Worm (Caenorhabditis elegans) whole organism, young adult: ENCODE measurements around the gene C16C8.26.
A peak's percentile ranks its signal among the peaks of the same experiment; 100 is the strongest.

Experiments
- B0035.1 ChIP-seq: sonication (generic microtip); optimal IDR thresholded peaks from 2 replicates; lab custom pipeline; 2016; ENCODE audit warnings: missing genetic modification characterization, mild to moderate bottlenecking, missing compliant biosample characterization, missing genotype, missing genetic modification reagents
- C17E4.6 ChIP-seq: fragments of 200-800 bp; sonication (Bioruptor generic); IDR thresholded peaks from 2 replicates; pipeline ENCODE4 v1.3.6; 2022; ENCODE audit warnings: missing genetic modification reagents, missing genetic modification characterization, missing compliant biosample characterization
- D2030.7 ChIP-seq: fragments of 200-800 bp; sonication (Bioruptor generic); IDR thresholded peaks from 2 replicates; pipeline ENCODE4 v1.3.6; 2022; ENCODE audit warnings: missing genetic modification reagents, missing genetic modification characterization, missing compliant biosample characterization
- F33H1.4 ChIP-seq: fragments of 200-800 bp; sonication (Bioruptor generic); IDR thresholded peaks from 2 replicates; pipeline ENCODE4 v1.3.6; 2022; ENCODE audit warnings: missing genetic modification reagents, missing genetic modification characterization, missing compliant biosample characterization
- F37B4.10 ChIP-seq: fragments of 200-800 bp; sonication (Bioruptor generic); IDR thresholded peaks from 2 replicates; pipeline ENCODE4 v1.3.6; 2022; ENCODE audit warnings: missing genetic modification characterization, missing compliant biosample characterization
- F39B2.1 ChIP-seq: fragments of 200-800 bp; sonication (Bioruptor generic); IDR thresholded peaks from 2 replicates; pipeline ENCODE4 v1.3.6; 2022; ENCODE audit warnings: missing genetic modification reagents, missing genetic modification characterization, missing compliant biosample characterization
- F57A8.1 ChIP-seq: fragments of 200-800 bp; sonication (Bioruptor generic); optimal IDR thresholded peaks from 2 replicates; lab custom pipeline; 2018; ENCODE audit warnings: mild to moderate bottlenecking, missing genetic modification characterization, moderate library complexity, missing compliant biosample characterization
- K11D2.4 ChIP-seq: fragments of 200-800 bp; sonication (Bioruptor generic); IDR thresholded peaks from 2 replicates; pipeline ENCODE4 v1.3.6; 2022; ENCODE audit warnings: missing genetic modification reagents, missing genetic modification characterization, missing compliant biosample characterization
- K12H6.12 ChIP-seq: fragments of 200-800 bp; sonication (Bioruptor generic); optimal IDR thresholded peaks from 2 replicates; lab custom pipeline; 2018; ENCODE audit warnings: mild to moderate bottlenecking, missing genetic modification characterization, missing compliant biosample characterization
- Y53G8AR.9 ChIP-seq: fragments of 200-800 bp; sonication (Bioruptor generic); conservative IDR thresholded peaks from 2 replicates; pipeline ENCODE4 v1.3.6; 2022; ENCODE audit warnings: missing genetic modification reagents, missing genetic modification characterization, missing compliant biosample characterization
- aptf-2 ChIP-seq: fragments of 200-800 bp; sonication (Bioruptor generic); conservative IDR thresholded peaks from 2 replicates; pipeline ENCODE4 v1.3.6; 2022; ENCODE audit warnings: missing genetic modification reagents, missing genetic modification characterization, missing compliant biosample characterization
- athp-1 ChIP-seq: sonication (generic microtip); optimal IDR thresholded peaks from 2 replicates; lab custom pipeline; 2017; ENCODE audit warnings: mild to moderate bottlenecking, missing genetic modification characterization, missing compliant biosample characterization
- attf-6 ChIP-seq: fragments of 200-800 bp; sonication (Bioruptor generic); IDR thresholded peaks from 2 replicates; pipeline ENCODE4 v1.3.6; 2022; ENCODE audit warnings: missing genetic modification reagents, missing genetic modification characterization, missing compliant biosample characterization
- ccch-3 ChIP-seq: fragments of 200-800 bp; sonication (Bioruptor generic); optimal IDR thresholded peaks from 2 replicates; lab custom pipeline; 2018; ENCODE audit warnings: mild to moderate bottlenecking, missing genetic modification characterization, missing compliant biosample characterization
- cebp-1 ChIP-seq, 2 experiments: fragments of 200-800 bp in 1 of 2; sonication (Bioruptor generic) in 1 of 2; sonication (generic microtip) in 1 of 2; IDR thresholded peaks in 1 of 2; optimal IDR thresholded peaks in 1 of 2; 2 replicates each; pipeline versions ENCODE4 v1.3.6 to Lab custom; 2017 to 2022; ENCODE audit warnings: missing compliant biosample characterization in 2 of 2, missing genetic modification characterization in 2 of 2, mild to moderate bottlenecking in 1 of 2, missing genetic modification reagents in 1 of 2, moderate library complexity in 1 of 2
- ceh-91 ChIP-seq: fragments of 200-800 bp; sonication (Bioruptor generic); IDR thresholded peaks from 2 replicates; pipeline ENCODE4 v1.3.6; 2022; ENCODE audit warnings: missing genetic modification reagents, missing genetic modification characterization, missing compliant biosample characterization
- chd-7 ChIP-seq: sonication (generic microtip); optimal IDR thresholded peaks from 2 replicates; lab custom pipeline; 2016; ENCODE audit warnings: mild to moderate bottlenecking, missing genetic modification characterization, moderate library complexity, missing compliant biosample characterization
- dox-1 ChIP-seq: fragments of 200-800 bp; sonication (Bioruptor generic); IDR thresholded peaks from 2 replicates; pipeline ENCODE4 v1.3.6; 2022; ENCODE audit warnings: missing genetic modification reagents, missing genetic modification characterization, missing compliant biosample characterization
- efl-1 ChIP-seq: fragments of 150-350 bp; optimal IDR thresholded peaks from 2 replicates; lab custom pipeline; 2014; ENCODE audit warnings: missing biosample characterization, missing genetic modification reagents, missing genetic modification characterization
- fkh-3 ChIP-seq: sonication (generic microtip); optimal IDR thresholded peaks from 2 replicates; lab custom pipeline; 2016; ENCODE audit warnings: mild to moderate bottlenecking, missing genetic modification characterization, missing compliant biosample characterization
- lin-26 ChIP-seq: fragments of 200-800 bp; sonication (Bioruptor generic); IDR thresholded peaks from 2 replicates; pipeline ENCODE4 v1.3.6; 2022; ENCODE audit warnings: missing genetic modification reagents, missing genetic modification characterization, missing compliant biosample characterization
- lin-35 ChIP-seq, 3 experiments: fragments of 150-350 bp in 2 of 3; sonication (generic microtip) in 1 of 3; optimal IDR thresholded peaks; 2 replicates each; lab custom pipeline; 2014 to 2018; ENCODE audit warnings: missing biosample characterization in 3 of 3, missing genetic modification characterization in 3 of 3, missing genetic modification reagents in 3 of 3
- lin-40 ChIP-seq: sonication (generic microtip); optimal IDR thresholded peaks from 2 replicates; lab custom pipeline; 2016; ENCODE audit warnings: missing genetic modification characterization, mild to moderate bottlenecking, missing compliant biosample characterization, missing genotype, missing genetic modification reagents
- lir-1 ChIP-seq: fragments of 200-800 bp; sonication (Bioruptor generic); conservative IDR thresholded peaks from 2 replicates; pipeline ENCODE4 v1.3.6; 2022; ENCODE audit warnings: missing genetic modification reagents, missing genetic modification characterization, missing compliant biosample characterization
- lsl-1 ChIP-seq: fragments of 200-800 bp; sonication (Bioruptor generic); optimal IDR thresholded peaks from 2 replicates; lab custom pipeline; 2018; ENCODE audit warnings: mild to moderate bottlenecking, missing genetic modification characterization, moderate library complexity, missing compliant biosample characterization
- madf-6 ChIP-seq: fragments of 200-800 bp; sonication (Bioruptor generic); IDR thresholded peaks from 2 replicates; pipeline ENCODE4 v1.3.6; 2022; ENCODE audit warnings: missing genetic modification reagents, missing genetic modification characterization, missing compliant biosample characterization
- nhr-90 ChIP-seq: sonication (generic microtip); optimal IDR thresholded peaks from 2 replicates; lab custom pipeline; 2016; ENCODE audit warnings: missing genotype, mild to moderate bottlenecking, missing genetic modification characterization, missing compliant biosample characterization
- pbrm-1 ChIP-seq: fragments of 200-800 bp; sonication (Bioruptor generic); IDR thresholded peaks from 2 replicates; pipeline ENCODE4 v1.3.6; 2022; ENCODE audit warnings: missing genetic modification reagents, missing genetic modification characterization, missing compliant biosample characterization
- pha-4 ChIP-seq: fragments of 150-350 bp; sonication (generic microtip); optimal IDR thresholded peaks from 2 replicates; lab custom pipeline; 2014; ENCODE audit warnings: missing biosample characterization, missing genetic modification reagents, missing genetic modification characterization
- sea-2 ChIP-seq: fragments of 200-800 bp; sonication (Bioruptor generic); IDR thresholded peaks from 2 replicates; pipeline ENCODE4 v1.3.6; 2022; ENCODE audit warnings: missing genetic modification characterization, missing compliant biosample characterization
- snpc-1.3 ChIP-seq: sonication (generic microtip); optimal IDR thresholded peaks from 2 replicates; lab custom pipeline; 2017; ENCODE audit warnings: missing genetic modification characterization, mild to moderate bottlenecking, missing compliant biosample characterization, antibody characterized with exemption, moderate library complexity, missing genotype, missing genetic modification reagents; ENCODE audit not compliant: insufficient read depth
- snpc-3.4 ChIP-seq: sonication (generic microtip); optimal IDR thresholded peaks from 2 replicates; lab custom pipeline; 2017; ENCODE audit warnings: missing genetic modification characterization, mild to moderate bottlenecking, missing compliant biosample characterization, antibody characterized with exemption, moderate library complexity, missing genotype, missing genetic modification reagents
- unc-130 ChIP-seq: sonication (generic microtip); optimal IDR thresholded peaks from 2 replicates; lab custom pipeline; 2016; ENCODE audit warnings: missing genetic modification reagents, missing genetic modification characterization, missing compliant biosample characterization
- xnd-1 ChIP-seq: sonication (generic microtip); optimal IDR thresholded peaks from 2 replicates; lab custom pipeline; 2016; ENCODE audit warnings: missing genotype, missing genetic modification reagents, missing genetic modification characterization, missing compliant biosample characterization
- zfh-2 ChIP-seq: fragments of 200-800 bp; sonication (Bioruptor generic); conservative IDR thresholded peaks from 2 replicates; pipeline ENCODE4 v1.3.6; 2022; ENCODE audit warnings: missing genetic modification reagents, missing genetic modification characterization, missing compliant biosample characterization

C16C8.26 gene

ce11 chrII:3460048-3460447 lies 1.9 kb upstream of the C16C8.26 start, which contains the start of gene C16C8.7:
Gene C16C8.7, minus strand, starts transcription at chrII:3460148.
- TF ChIP-seq ceh-91 (GFP tag; lab: Robert Waterston, UW) (no peak), F37B4.10 (GFP tag; lab: Robert Waterston, UW) (no peak)

- TF ChIP-seq K11D2.4 (no peak), snpc-3.4 (no peak), B0035.1 (tag; lab: Kevin White, UChicago) (no peak), lin-26 (GFP tag; lab: Robert Waterston, UW) (no peak), attf-6 (no peak), dox-1 (GFP tag; lab: Robert Waterston, UW) (no peak), ccch-3 (GFP tag; lab: Kevin White, UChicago) (no peak), fkh-3 (tag; lab: Kevin White, UChicago) (no peak), aptf-2 (GFP tag; lab: Robert Waterston, UW) (no peak), unc-130 (no peak), nhr-90 (no peak), chd-7 (tag; lab: Kevin White, UChicago) (no peak), sea-2 (GFP tag; lab: Robert Waterston, UW) (no peak), lir-1 (GFP tag; lab: Robert Waterston, UW) (no peak), zfh-2 (GFP tag; lab: Robert Waterston, UW) (no peak), F39B2.1 (GFP tag; lab: Robert Waterston, UW) (no peak), lin-40 (tag; lab: Kevin White, UChicago) (no peak), pbrm-1 (GFP tag; lab: Robert Waterston, UW) (no peak)
Measured at ce11 chrII:3459199-3459598, 1.1 kb upstream of the C16C8.26 start.

- TF ChIP-seq lsl-1 (GFP tag; lab: Kevin White, UChicago): peak; percentile 80
- TF ChIP-seq lin-35 (GFP tag; optimal IDR thresholded peaks at IDR 0.05; lab: Kevin White, UChicago): no peak
- TF ChIP-seq madf-6 (GFP tag; lab: Robert Waterston, UW): peak; percentile 51; the same call in 1 of the 2 replicates
- no peak for TF ChIP-seq F57A8.1
- 0 out of 2 replicates have a peak, but pooled peaks have one; percentile 25 for TF ChIP-seq F33H1.4 (GFP tag; lab: Robert Waterston, UW)
- no peak for TF ChIP-seq Y53G8AR.9 (GFP tag; lab: Robert Waterston, UW)
- no peak for TF ChIP-seq K12H6.12 (tag; lab: Kevin White, UChicago)
- TF ChIP-seq cebp-1 (GFP tag; IDR thresholded peaks at IDR 0.05; lab: Robert Waterston, UW): no peak
- no peak for TF ChIP-seq cebp-1 (tag; optimal IDR thresholded peaks at IDR 0.05; lab: Kevin White, UChicago)
- peak; percentile 20 for TF ChIP-seq athp-1 (tag; lab: Kevin White, UChicago)
- peak; percentile 7 for TF ChIP-seq xnd-1
- TF ChIP-seq C17E4.6: no peak
- no peak for TF ChIP-seq efl-1 (GFP tag; lab: Kevin White, UChicago)
Measured at ce11 chrII:3453521-3453920, 4.6 kb downstream of the C16C8.26 start, which contains the start of gene C16C8.11. Gene C16C8.11, plus strand, starts transcription at chrII:3453708.

ce11 chrII:3452421-3452820 lies 5.7 kb downstream of the C16C8.26 start, which contains the start of gene C16C8.12:
Gene C16C8.12, plus strand, starts transcription at chrII:3452721.
- TF ChIP-seq snpc-1.3 (tag; lab: Kevin White, UChicago) (no peak), D2030.7 (GFP tag; lab: Robert Waterston, UW) (peak; percentile 18; the same call in 1 of the 2 replicates), pha-4 (tag; lab: Kevin White, UChicago) (no peak), lsl-1 (GFP tag; lab: Kevin White, UChicago) (peak; percentile 72)
- TF ChIP-seq, all 124 proteins: peak for 2
